Fruit fly (Drosophila melanogaster): Measurements from ENCODE around the gene Ran.

Gene Ran

DNA sequence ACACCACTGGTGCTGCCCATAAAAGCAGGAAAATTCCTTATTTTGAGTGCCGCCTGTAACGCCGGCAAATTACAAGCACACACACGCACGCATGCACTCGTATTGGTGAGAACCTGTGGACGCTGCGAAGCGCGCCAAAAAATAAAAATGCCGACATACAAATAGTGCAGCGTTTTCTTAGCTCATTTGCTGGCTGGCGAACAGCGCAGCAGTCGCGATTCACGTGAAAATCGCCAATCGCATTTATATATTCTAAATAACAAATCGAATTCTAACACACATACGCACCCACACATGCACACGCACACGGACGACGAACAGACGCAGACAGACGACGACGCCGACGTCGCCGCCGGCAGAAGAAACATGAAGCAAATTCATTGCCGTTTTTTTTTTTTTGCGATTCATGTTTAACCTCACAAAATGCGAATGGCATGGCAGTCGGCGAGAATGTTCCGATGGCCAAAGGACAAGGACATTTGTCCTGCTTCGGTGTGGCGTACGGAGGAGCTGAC lies 906 bp downstream of the Ran start:
- no peak for TF ChIP-seq Asciz (GFP tag; optimal IDR thresholded peaks at IDR 0.05)
- TF ChIP-seq pita (GFP tag; optimal IDR thresholded peaks at IDR 0.05), result no peak
- TF ChIP-seq jing (GFP tag; optimal IDR thresholded peaks at IDR 0.05), result no peak
- TF ChIP-seq Camta (GFP tag; optimal IDR thresholded peaks at IDR 0.05), result no peak
- TF ChIP-seq CG4617 (GFP tag; optimal IDR thresholded peaks at IDR 0.05; ENCODE audit: borderline replicate concordance), result no peak
- TF ChIP-seq chinmo (GFP tag; IDR thresholded peaks at IDR 0.05; ENCODE audit: partially characterized antibody), result 0 out of 4 replicates have a peak, but pooled peaks have one; percentile 27
- no peak for TF ChIP-seq ems (GFP tag; optimal IDR thresholded peaks at IDR 0.05)
- no peak for TF ChIP-seq psq (GFP tag; optimal IDR thresholded peaks at IDR 0.05)
- TF ChIP-seq CG18476 (GFP tag; optimal IDR thresholded peaks at IDR 0.05), result no peak
- TF ChIP-seq crol (GFP tag; IDR thresholded peaks at IDR 0.05), result no peak
- no peak for TF ChIP-seq Xrp1 (GFP tag; IDR thresholded peaks at IDR 0.05)
- TF ChIP-seq mam (GFP tag; optimal IDR thresholded peaks at IDR 0.05), result no peak
- TF ChIP-seq CG12769 (tag; optimal IDR thresholded peaks at IDR 0.05), result no peak
- no peak for TF ChIP-seq zf30C (GFP tag; optimal IDR thresholded peaks at IDR 0.05)
- TF ChIP-seq CkIIα-i1 (GFP tag; IDR thresholded peaks at IDR 0.05), result no peak
- TF ChIP-seq cad (GFP tag; optimal IDR thresholded peaks at IDR 0.05), result no peak
- TF ChIP-seq row (GFP tag; IDR thresholded peaks at IDR 0.05), result peak; percentile 18; the same call in 1 of the 3 replicates
- no peak for TF ChIP-seq pros (GFP tag; optimal IDR thresholded peaks at IDR 0.05)
- peak; percentile 7 for TF ChIP-seq ftz-f1 (GFP tag; optimal IDR thresholded peaks at IDR 0.05)
- TF ChIP-seq sens (GFP tag), result peak; percentile 32
- TF ChIP-seq CG4854 (GFP tag; optimal IDR thresholded peaks at IDR 0.05), result no peak
- TF ChIP-seq Hsf (GFP tag; optimal IDR thresholded peaks at IDR 0.05), result no peak
- no peak for TF ChIP-seq onecut (GFP tag; IDR thresholded peaks at IDR 0.05)
- TF ChIP-seq Mad (GFP tag; optimal IDR thresholded peaks at IDR 0.05), result no peak
- no peak for TF ChIP-seq MTF-1 (GFP tag; optimal IDR thresholded peaks at IDR 0.05; ENCODE audit: borderline replicate concordance)
- no peak for TF ChIP-seq CG17385 (GFP tag; optimal IDR thresholded peaks at IDR 0.05)
- no peak for TF ChIP-seq jumu (GFP tag; optimal IDR thresholded peaks at IDR 0.05)
- TF ChIP-seq hbn (GFP tag; IDR thresholded peaks at IDR 0.05; ENCODE audit: partially characterized antibody), result no peak
- TF ChIP-seq CG32772 (GFP tag; IDR thresholded peaks at IDR 0.05), result no peak
- no peak for TF ChIP-seq CG11085 (GFP tag; IDR thresholded peaks at IDR 0.05)
- no peak for TF ChIP-seq GATAe (GFP tag; conservative IDR thresholded peaks at IDR 0.05)
- TF ChIP-seq p53 (GFP tag; optimal IDR thresholded peaks at IDR 0.05), result no peak
- no peak for TF ChIP-seq sug (tag; optimal IDR thresholded peaks at IDR 0.05)
- TF ChIP-seq CG7839 (tag; optimal IDR thresholded peaks at IDR 0.05), result no peak
- TF ChIP-seq bigmax (GFP tag; optimal IDR thresholded peaks at IDR 0.05), result peak; percentile 92
- TF ChIP-seq amos (GFP tag; IDR thresholded peaks at IDR 0.05; ENCODE audit: partially characterized antibody), result no peak
- TF ChIP-seq Ptx1 (GFP tag; IDR thresholded peaks at IDR 0.05), result no peak
- TF ChIP-seq Usf (GFP tag; optimal IDR thresholded peaks at IDR 0.05), result no peak
- no peak for TF ChIP-seq CG3163 (GFP tag; optimal IDR thresholded peaks at IDR 0.05)
- TF ChIP-seq Ets97D (GFP tag; optimal IDR thresholded peaks at IDR 0.05), result no peak
- TF ChIP-seq Doc3 (GFP tag; IDR thresholded peaks at IDR 0.05; ENCODE audit: partially characterized antibody), result no peak
- peak; percentile 63; the same call in 1 of the 3 replicates for TF ChIP-seq CG34422 (GFP tag; IDR thresholded peaks at IDR 0.05)
- TF ChIP-seq sqz (GFP tag; optimal IDR thresholded peaks at IDR 0.05), result peak; percentile 68
- TF ChIP-seq BtbVII (GFP tag; optimal IDR thresholded peaks at IDR 0.05), result no peak
- TF ChIP-seq CG4282 (GFP tag; optimal IDR thresholded peaks at IDR 0.05), result no peak
- TF ChIP-seq CG6813 (GFP tag; optimal IDR thresholded peaks at IDR 0.05), result no peak
- no peak for TF ChIP-seq sc (optimal IDR thresholded peaks at IDR 0.05)
- TF ChIP-seq sc (GFP tag; optimal IDR thresholded peaks at IDR 0.05), result no peak
- TF ChIP-seq cg (GFP tag; optimal IDR thresholded peaks at IDR 0.05), result peak; percentile 83
- no peak for TF ChIP-seq bbx (GFP tag; IDR thresholded peaks at IDR 0.05; ENCODE audit: partially characterized antibody)
- TF ChIP-seq CG13624 (GFP tag; optimal IDR thresholded peaks at IDR 0.05), result no peak

All from whole organism, embryonic.